Worm (Caenorhabditis elegans): ENCODE measurements around the gene fbxa-104.

DNA sequence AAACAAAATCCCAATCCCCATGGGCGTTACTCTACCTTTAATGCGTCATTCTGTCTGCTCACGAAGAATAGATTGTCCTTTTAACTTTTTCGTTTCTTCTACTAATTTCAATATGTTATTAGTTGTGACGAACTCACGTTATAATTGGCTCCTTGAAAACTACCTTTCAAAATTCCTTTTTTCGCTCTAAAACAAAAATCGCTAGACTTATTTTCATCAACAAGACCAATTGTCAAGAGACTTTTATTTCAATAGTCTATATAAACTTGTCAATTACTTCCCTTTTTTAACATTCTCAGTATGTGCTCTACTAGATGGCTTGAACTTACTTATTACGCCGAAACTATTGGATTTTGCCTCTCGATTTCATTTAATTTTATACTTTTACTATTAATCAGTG, 38.8 kb downstream of the fbxa-104 start, which contains the start of gene str-102:
- no peak for TF ChIP-seq ets-7 (tag; optimal IDR thresholded peaks at IDR 0.05)
- TF ChIP-seq hmg-4 (GFP tag; optimal IDR thresholded peaks at IDR 0.05): no peak
- TF ChIP-seq hnd-1 (tag; optimal IDR thresholded peaks at IDR 0.05): no peak
- no peak for TF ChIP-seq tra-4 (tag; optimal IDR thresholded peaks at IDR 0.05)
- TF ChIP-seq hmbx-1 (tag; optimal IDR thresholded peaks at IDR 0.05): no peak
- no peak for TF ChIP-seq ama-1 (optimal IDR thresholded peaks at IDR 0.05)
- TF ChIP-seq F13C5.2 (tag; optimal IDR thresholded peaks at IDR 0.05): no peak

All from whole organism, early embryonic.